Fruit fly (Drosophila melanogaster): Measurements from ENCODE around the gene CheB38b.
A peak's percentile ranks its signal among the peaks of the same experiment; 100 is the strongest.

Gene CheB38b

dm6 chr2L:20805624-20806339 lies 11.3 kb downstream of the CheB38b start:
- TF ChIP-seq h (optimal IDR thresholded peaks at IDR 0.05), result no peak
- no peak for TF ChIP-seq insv (optimal IDR thresholded peaks at IDR 0.05)
- no peak for TF ChIP-seq Myc (optimal IDR thresholded peaks at IDR 0.05)
- no peak for TF ChIP-seq psq (optimal IDR thresholded peaks at IDR 0.05)
- TF ChIP-seq Sin3A (optimal IDR thresholded peaks at IDR 0.05), result no peak
- TF ChIP-seq ttk (optimal IDR thresholded peaks at IDR 0.05), result no peak

dm6 chr2L:20803733-20804164 lies 13.3 kb downstream of the CheB38b start:
- TF ChIP-seq insv (optimal IDR thresholded peaks at IDR 0.05) (no peak), ttk (optimal IDR thresholded peaks at IDR 0.05) (no peak), Myc (optimal IDR thresholded peaks at IDR 0.05) (no peak), Sin3A (optimal IDR thresholded peaks at IDR 0.05) (no peak), h (optimal IDR thresholded peaks at IDR 0.05) (no peak), psq (optimal IDR thresholded peaks at IDR 0.05) (no peak)

- TF ChIP-seq Myc (optimal IDR thresholded peaks at IDR 0.05) (no peak), Sin3A (optimal IDR thresholded peaks at IDR 0.05) (no peak), h (optimal IDR thresholded peaks at IDR 0.05) (no peak), insv (optimal IDR thresholded peaks at IDR 0.05) (no peak), ttk (optimal IDR thresholded peaks at IDR 0.05) (no peak), psq (optimal IDR thresholded peaks at IDR 0.05) (no peak)
Observed at dm6 chr2L:20802839-20803238, 14.2 kb downstream of the CheB38b start.

- TF ChIP-seq h (optimal IDR thresholded peaks at IDR 0.05) (no peak), ttk (optimal IDR thresholded peaks at IDR 0.05) (no peak), Sin3A (optimal IDR thresholded peaks at IDR 0.05) (no peak), Myc (optimal IDR thresholded peaks at IDR 0.05) (no peak), insv (optimal IDR thresholded peaks at IDR 0.05) (no peak), psq (optimal IDR thresholded peaks at IDR 0.05) (no peak)
Observed at dm6 chr2L:20802204-20802603, 14.9 kb downstream of the CheB38b start.

- no peak for TF ChIP-seq insv (optimal IDR thresholded peaks at IDR 0.05)
- TF ChIP-seq Myc (optimal IDR thresholded peaks at IDR 0.05), result no peak
- no peak for TF ChIP-seq h (optimal IDR thresholded peaks at IDR 0.05)
- no peak for TF ChIP-seq ttk (optimal IDR thresholded peaks at IDR 0.05)
- TF ChIP-seq psq (optimal IDR thresholded peaks at IDR 0.05), result no peak
- no peak for TF ChIP-seq Sin3A (optimal IDR thresholded peaks at IDR 0.05)
Observed at dm6 chr2L:20801801-20802200, 15.3 kb downstream of the CheB38b start.

- TF ChIP-seq h (optimal IDR thresholded peaks at IDR 0.05), result no peak
- TF ChIP-seq insv (optimal IDR thresholded peaks at IDR 0.05), result no peak
- TF ChIP-seq ttk (optimal IDR thresholded peaks at IDR 0.05), result no peak
- peak; percentile 42 for TF ChIP-seq psq (optimal IDR thresholded peaks at IDR 0.05)
Observed at dm6 chr2L:20799991-20800897, 16.8 kb downstream of the CheB38b start.

dm6 chr2L:20798351-20798777 lies 18.7 kb downstream of the CheB38b start:
- no peak for TF ChIP-seq Myc (optimal IDR thresholded peaks at IDR 0.05)
- TF ChIP-seq h (optimal IDR thresholded peaks at IDR 0.05), result no peak
- no peak for TF ChIP-seq insv (optimal IDR thresholded peaks at IDR 0.05)
- TF ChIP-seq psq (optimal IDR thresholded peaks at IDR 0.05), result no peak
- TF ChIP-seq Sin3A (optimal IDR thresholded peaks at IDR 0.05), result no peak
- TF ChIP-seq ttk (optimal IDR thresholded peaks at IDR 0.05), result no peak

dm6 chr2L:20797515-20797847 lies 19.6 kb downstream of the CheB38b start, which contains the start of gene CG9328:
TSS of gene CG9328 (plus strand) at chr2L:20797715.
- TF ChIP-seq insv (optimal IDR thresholded peaks at IDR 0.05) (no peak), h (optimal IDR thresholded peaks at IDR 0.05) (no peak), Sin3A (optimal IDR thresholded peaks at IDR 0.05) (no peak), psq (optimal IDR thresholded peaks at IDR 0.05) (no peak), Myc (optimal IDR thresholded peaks at IDR 0.05) (no peak), ttk (optimal IDR thresholded peaks at IDR 0.05) (no peak)

dm6 chr2L:20796758-20797514 lies 20.1 kb downstream of the CheB38b start, which contains the start of gene vari:
TSS of gene vari (minus strand) at chr2L:20797042.
- no peak for TF ChIP-seq psq (optimal IDR thresholded peaks at IDR 0.05)
- no peak for TF ChIP-seq h (optimal IDR thresholded peaks at IDR 0.05)
- TF ChIP-seq Sin3A (optimal IDR thresholded peaks at IDR 0.05), result no peak
- TF ChIP-seq ttk (optimal IDR thresholded peaks at IDR 0.05), result no peak
- TF ChIP-seq Myc (optimal IDR thresholded peaks at IDR 0.05), result no peak
- TF ChIP-seq insv (optimal IDR thresholded peaks at IDR 0.05), result no peak

- TF ChIP-seq h (optimal IDR thresholded peaks at IDR 0.05) (no peak), insv (optimal IDR thresholded peaks at IDR 0.05) (no peak), Sin3A (optimal IDR thresholded peaks at IDR 0.05) (no peak), Myc (optimal IDR thresholded peaks at IDR 0.05) (no peak), psq (optimal IDR thresholded peaks at IDR 0.05) (no peak), ttk (optimal IDR thresholded peaks at IDR 0.05) (no peak)
Observed at dm6 chr2L:20795774-20796173, 21.3 kb downstream of the CheB38b start.

dm6 chr2L:20794656-20795055 lies 22.4 kb downstream of the CheB38b start:
- TF ChIP-seq Myc (optimal IDR thresholded peaks at IDR 0.05), result no peak
- no peak for TF ChIP-seq h (optimal IDR thresholded peaks at IDR 0.05)
- no peak for TF ChIP-seq Sin3A (optimal IDR thresholded peaks at IDR 0.05)
- no peak for TF ChIP-seq ttk (optimal IDR thresholded peaks at IDR 0.05)
- no peak for TF ChIP-seq insv (optimal IDR thresholded peaks at IDR 0.05)
- TF ChIP-seq psq (optimal IDR thresholded peaks at IDR 0.05), result no peak
